Fruit fly (Drosophila melanogaster) whole organism, embryonic: ENCODE measurements around the gene CG45676.

Experiments
- ATbp ChIP-seq: fragments of 200-800 bp; sonication (Bioruptor generic); optimal IDR thresholded peaks from 2 replicates; lab custom pipeline; 2017; ENCODE audit warnings: missing biosample characterization, mild to moderate bottlenecking, missing genetic modification characterization, missing genetic modification reagents
- Aef1 ChIP-seq: fragments of 200-800 bp; sonication (Bioruptor generic); IDR thresholded peaks from 3 replicates; pipeline ENCODE4 v1.3.6; 2022; ENCODE audit warnings: missing biosample characterization, missing genetic modification characterization
- Antp ChIP-seq: fragments of 200-800 bp; sonication (Bioruptor generic); optimal IDR thresholded peaks from 3 replicates; lab custom pipeline; 2016; ENCODE audit warnings: missing biosample characterization, missing genetic modification characterization
- CG10654 ChIP-seq: fragments of 200-800 bp; sonication (Bioruptor generic); optimal IDR thresholded peaks from 2 replicates; lab custom pipeline; 2016; ENCODE audit warnings: missing biosample characterization, missing genetic modification characterization
- CG11093 ChIP-seq: fragments of 200-800 bp; sonication (Bioruptor generic); IDR thresholded peaks from 3 replicates; pipeline ENCODE4 v1.3.6; 2022; ENCODE audit warnings: missing biosample characterization, missing genetic modification characterization
- CG12299 ChIP-seq: fragments of 200-800 bp; sonication (Bioruptor generic); optimal IDR thresholded peaks from 2 replicates; lab custom pipeline; 2018; ENCODE audit warnings: missing biosample characterization, mild to moderate bottlenecking, missing genetic modification characterization
- CG12659 ChIP-seq: fragments of 200-800 bp; sonication (Bioruptor generic); optimal IDR thresholded peaks from 3 replicates; lab custom pipeline; 2017; ENCODE audit warnings: mild to moderate bottlenecking, missing biosample characterization, missing genetic modification reagents, missing genetic modification characterization
- CG13123 ChIP-seq: fragments of 200-800 bp; sonication (Bioruptor generic); optimal IDR thresholded peaks from 2 replicates; lab custom pipeline; 2016; ENCODE audit warnings: missing biosample characterization, missing genetic modification characterization
- CG13287 ChIP-seq: fragments of 200-800 bp; sonication (Bioruptor generic); IDR thresholded peaks from 2 replicates; pipeline ENCODE4 v1.3.6; 2022; ENCODE audit warnings: missing biosample characterization, missing genetic modification characterization; ENCODE audit not compliant: partially characterized antibody
- CG15011 ChIP-seq: fragments of 200-800 bp; sonication (Bioruptor generic); optimal IDR thresholded peaks from 3 replicates; lab custom pipeline; 2018; ENCODE audit warnings: missing biosample characterization, mild to moderate bottlenecking, missing genetic modification characterization
- CG16815 ChIP-seq: fragments of 200-800 bp; sonication (Bioruptor generic); optimal IDR thresholded peaks from 3 replicates; lab custom pipeline; 2017; ENCODE audit warnings: missing biosample characterization, mild to moderate bottlenecking, missing genetic modification characterization
- CG1792 ChIP-seq: fragments of 200-800 bp; sonication (Bioruptor generic); optimal IDR thresholded peaks from 2 replicates; lab custom pipeline; 2016; ENCODE audit warnings: missing biosample characterization, missing genetic modification characterization
- CG18011 ChIP-seq: fragments of 200-800 bp; sonication (Bioruptor generic); optimal IDR thresholded peaks from 2 replicates; lab custom pipeline; 2017; ENCODE audit warnings: missing biosample characterization, missing genetic modification characterization, mild to moderate bottlenecking, moderate library complexity, missing genotype
- CG18262 ChIP-seq: fragments of 200-800 bp; optimal IDR thresholded peaks from 3 replicates; lab custom pipeline; 2019; ENCODE audit warnings: missing biosample characterization, mild to moderate bottlenecking, missing genetic modification characterization, moderate library complexity
- CG18599 ChIP-seq: fragments of 200-800 bp; sonication (Bioruptor generic); optimal IDR thresholded peaks from 3 replicates; lab custom pipeline; 2017; ENCODE audit warnings: missing biosample characterization, missing genetic modification characterization, mild to moderate bottlenecking, moderate library complexity, missing genetic modification reagents
- CG2199 ChIP-seq: fragments of 200-800 bp; sonication (Bioruptor generic); IDR thresholded peaks from 3 replicates; pipeline ENCODE4 v1.3.6; 2022; ENCODE audit warnings: missing biosample characterization, missing genetic modification characterization
- CG2889 ChIP-seq: fragments of 200-800 bp; sonication (Bioruptor generic); IDR thresholded peaks from 3 replicates; pipeline ENCODE4 v1.3.6; 2022; ENCODE audit warnings: missing biosample characterization, missing genetic modification characterization
- CG31365 ChIP-seq: fragments of 200-800 bp; sonication (Bioruptor generic); optimal IDR thresholded peaks from 2 replicates; lab custom pipeline; 2018; ENCODE audit warnings: missing biosample characterization, mild to moderate bottlenecking, missing genetic modification characterization
- CG42726 ChIP-seq: fragments of 200-800 bp; sonication (Bioruptor generic); IDR thresholded peaks from 2 replicates; pipeline ENCODE4 v1.3.6; 2022; ENCODE audit warnings: missing biosample characterization, missing genetic modification characterization; ENCODE audit not compliant: partially characterized antibody
- CG6654 ChIP-seq: fragments of 200-800 bp; sonication (Bioruptor generic); optimal IDR thresholded peaks from 2 replicates; lab custom pipeline; 2017; ENCODE audit warnings: missing biosample characterization, mild to moderate bottlenecking, missing genetic modification characterization
- CG8290 ChIP-seq, 3 experiments: fragments of 200-800 bp; sonication (Bioruptor generic); optimal IDR thresholded peaks; 2 replicates each; lab custom pipeline; 2016 to 2019; ENCODE audit warnings: missing biosample characterization in 3 of 3, missing genetic modification characterization in 3 of 3, mild to moderate bottlenecking in 2 of 3, moderate library complexity in 1 of 3
- CTCF ChIP-seq: fragments of 200-800 bp; sonication (Bioruptor generic); optimal IDR thresholded peaks from 2 replicates; lab custom pipeline; 2017; ENCODE audit warnings: missing biosample characterization, mild to moderate bottlenecking, missing genetic modification characterization, moderate library complexity
- Dfd ChIP-seq, 2 experiments: fragments of >200 bp; optimal IDR thresholded peaks; 2 replicates each; lab custom pipeline; 2017; ENCODE audit warnings: missing biosample characterization in 2 of 2, missing genetic modification characterization in 2 of 2
- Doc2 ChIP-seq: fragments of 200-800 bp; sonication (Bioruptor generic); IDR thresholded peaks from 2 replicates; pipeline ENCODE4 v1.3.6; 2022; ENCODE audit warnings: missing biosample characterization, missing genetic modification characterization
- Ets97D ChIP-seq: fragments of 200-800 bp; sonication (Bioruptor generic); optimal IDR thresholded peaks from 3 replicates; lab custom pipeline; 2016; ENCODE audit warnings: missing biosample characterization, missing genetic modification characterization
- Hmx ChIP-seq: fragments of 200-800 bp; sonication (Bioruptor generic); optimal IDR thresholded peaks from 2 replicates; lab custom pipeline; 2016; ENCODE audit warnings: missing biosample characterization, missing genetic modification characterization
- NC2β ChIP-seq: fragments of 200-800 bp; sonication (Bioruptor generic); optimal IDR thresholded peaks from 2 replicates; lab custom pipeline; 2016; ENCODE audit warnings: missing biosample characterization, missing genetic modification characterization
- NK7.1 ChIP-seq: fragments of 200-800 bp; sonication (Bioruptor generic); optimal IDR thresholded peaks from 3 replicates; lab custom pipeline; 2016; ENCODE audit warnings: missing biosample characterization, missing genetic modification characterization
- Oli ChIP-seq: fragments of 200-800 bp; sonication (Bioruptor generic); optimal IDR thresholded peaks from 2 replicates; lab custom pipeline; 2018; ENCODE audit warnings: missing biosample characterization, mild to moderate bottlenecking, missing genetic modification characterization, moderate library complexity
- abd-A ChIP-seq: fragments of 200-800 bp; sonication (Bioruptor generic); optimal IDR thresholded peaks from 3 replicates; lab custom pipeline; 2019; ENCODE audit warnings: missing biosample characterization, mild to moderate bottlenecking, missing genetic modification characterization, moderate library complexity
- ara ChIP-seq: fragments of 200-800 bp; sonication (Bioruptor generic); IDR thresholded peaks from 2 replicates; pipeline ENCODE4 v1.3.6; 2022; ENCODE audit warnings: missing biosample characterization, missing genetic modification characterization
- bab2 ChIP-seq: fragments of 200-800 bp; sonication (Bioruptor generic); optimal IDR thresholded peaks from 2 replicates; lab custom pipeline; 2016; ENCODE audit warnings: missing biosample characterization, missing genetic modification characterization
- bowl ChIP-seq: fragments of 200-800 bp; sonication (Bioruptor generic); IDR thresholded peaks from 2 replicates; pipeline ENCODE4 v1.3.6; 2022; ENCODE audit warnings: missing biosample characterization, missing genetic modification characterization
- cad ChIP-seq: fragments of >200 bp; optimal IDR thresholded peaks from 2 replicates; lab custom pipeline; 2017; ENCODE audit warnings: missing biosample characterization, missing genetic modification characterization
- cas ChIP-seq: fragments of 200-800 bp; sonication (Bioruptor generic); IDR thresholded peaks from 2 replicates; pipeline ENCODE4 v1.3.6; 2022; ENCODE audit warnings: missing biosample characterization, missing genetic modification characterization
- caup ChIP-seq: fragments of 200-800 bp; sonication (Bioruptor generic); optimal IDR thresholded peaks from 3 replicates; lab custom pipeline; 2017; ENCODE audit warnings: missing biosample characterization, mild to moderate bottlenecking, missing genetic modification characterization, moderate library complexity; ENCODE audit not compliant: severe bottlenecking
- ci ChIP-seq: fragments of 200-800 bp; sonication (Bioruptor generic); IDR thresholded peaks from 3 replicates; pipeline ENCODE4 v1.3.6; 2022; ENCODE audit warnings: missing biosample characterization, missing genetic modification characterization
- en ChIP-seq: fragments of 200-800 bp; sonication (Bioruptor generic); optimal IDR thresholded peaks from 2 replicates; lab custom pipeline; 2016; ENCODE audit warnings: missing biosample characterization, missing genetic modification characterization
- fd3F ChIP-seq: fragments of 200-800 bp; sonication (Bioruptor generic); optimal IDR thresholded peaks from 2 replicates; lab custom pipeline; 2018; ENCODE audit warnings: missing biosample characterization, mild to moderate bottlenecking, missing genetic modification characterization, moderate library complexity
- gfzf ChIP-seq: fragments of 200-800 bp; sonication (Bioruptor generic); optimal IDR thresholded peaks from 2 replicates; lab custom pipeline; 2016; ENCODE audit warnings: missing biosample characterization, mild to moderate bottlenecking, missing genetic modification characterization, moderate library complexity
- hb ChIP-seq: fragments of 200-800 bp; sonication (Bioruptor generic); IDR thresholded peaks from 3 replicates; pipeline ENCODE4 v1.3.6; 2022; ENCODE audit warnings: missing biosample characterization, missing genetic modification characterization; ENCODE audit not compliant: partially characterized antibody
- hkb ChIP-seq, 2 experiments: fragments of 200-800 bp in 1 of 2; fragments of >200 bp in 1 of 2; sonication (Bioruptor generic) in 1 of 2; IDR thresholded peaks in 1 of 2; optimal IDR thresholded peaks in 1 of 2; 2 replicates each; pipeline versions ENCODE4 v1.3.6 to Lab custom; 2017 to 2022; ENCODE audit warnings: missing biosample characterization in 1 of 2, missing genetic modification characterization in 1 of 2
- knrl ChIP-seq: fragments of 200-800 bp; sonication (Bioruptor generic); IDR thresholded peaks from 3 replicates; pipeline ENCODE4 v1.3.6; 2022; ENCODE audit warnings: missing biosample characterization, missing genetic modification characterization; ENCODE audit not compliant: partially characterized antibody
- lab ChIP-seq: fragments of 200-800 bp; sonication (Bioruptor generic); optimal IDR thresholded peaks from 3 replicates; lab custom pipeline; 2017; ENCODE audit warnings: missing biosample characterization, missing genetic modification characterization, mild to moderate bottlenecking, moderate library complexity, missing genetic modification reagents
- psq ChIP-seq: fragments of 200-800 bp; sonication (Bioruptor generic); optimal IDR thresholded peaks from 2 replicates; lab custom pipeline; 2017; ENCODE audit warnings: missing biosample characterization, missing genetic modification characterization
- sd ChIP-seq: fragments of 200-800 bp; sonication (Bioruptor generic); optimal IDR thresholded peaks from 3 replicates; lab custom pipeline; 2018; ENCODE audit warnings: missing biosample characterization, mild to moderate bottlenecking, missing genetic modification characterization, moderate library complexity
- slou ChIP-seq: fragments of 200-800 bp; sonication (Bioruptor generic); optimal IDR thresholded peaks from 3 replicates; lab custom pipeline; 2016; ENCODE audit warnings: missing biosample characterization, missing genetic modification characterization
- stwl ChIP-seq: fragments of 200-800 bp; sonication (Bioruptor generic); optimal IDR thresholded peaks from 3 replicates; lab custom pipeline; 2018; ENCODE audit warnings: missing biosample characterization, mild to moderate bottlenecking, missing genetic modification characterization, moderate library complexity
- tin ChIP-seq: fragments of 200-800 bp; sonication (Bioruptor generic); optimal IDR thresholded peaks from 3 replicates; lab custom pipeline; 2016; ENCODE audit warnings: missing biosample characterization, missing genetic modification characterization
- yki ChIP-seq: fragments of >200 bp; optimal IDR thresholded peaks from 3 replicates; lab custom pipeline; 2018
- zfh2 ChIP-seq: fragments of 200-800 bp; sonication (Bioruptor generic); optimal IDR thresholded peaks from 2 replicates; lab custom pipeline; 2016; ENCODE audit warnings: missing biosample characterization, missing genetic modification characterization

CG45676 gene

dm6 chr3R:11402894-11403293, 15.8 kb upstream of the CG45676 start:
- peak; percentile 83 for TF ChIP-seq Ets97D (GFP tag; lab: Kevin White, UChicago)
- TF ChIP-seq NK7.1 (GFP tag; lab: Kevin White, UChicago): no peak
- TF ChIP-seq CG18011 (GFP tag; lab: Kevin White, UChicago): no peak
- no peak for TF ChIP-seq CG2889 (GFP tag; lab: Robert Waterston, UW)
- TF ChIP-seq psq (GFP tag; lab: Kevin White, UChicago): no peak
- TF ChIP-seq NC2β (GFP tag; lab: Kevin White, UChicago): no peak
- 0 out of 3 replicates have a peak, but pooled peaks have one; percentile 8 for TF ChIP-seq knrl (GFP tag; lab: Robert Waterston, UW)
- TF ChIP-seq abd-A (tag; lab: Kevin White, UChicago): no peak
- TF ChIP-seq bowl (GFP tag; lab: Robert Waterston, UW): no peak
- no peak for TF ChIP-seq cas (GFP tag; lab: Robert Waterston, UW)
- TF ChIP-seq ATbp (GFP tag; lab: Kevin White, UChicago): no peak
- no peak for TF ChIP-seq CTCF (GFP tag; lab: Kevin White, UChicago)
- TF ChIP-seq en (GFP tag; lab: Kevin White, UChicago): no peak
- TF ChIP-seq CG1792: no peak
- 0 out of 3 replicates have a peak, but pooled peaks have one; percentile 8 for TF ChIP-seq CG2199
- no peak for TF ChIP-seq Doc2 (GFP tag; lab: Robert Waterston, UW)
- TF ChIP-seq CG11093 (GFP tag; lab: Robert Waterston, UW): no peak
- no peak for TF ChIP-seq ci (GFP tag; lab: Robert Waterston, UW)
- no peak for TF ChIP-seq ara
- no peak for TF ChIP-seq CG18599 (GFP tag; lab: Kevin White, UChicago)
- TF ChIP-seq Dfd (GFP tag; optimal IDR thresholded peaks at IDR 0.05; lab: Kevin White, UChicago): peak in 1 of 2 experiments; percentile 88
- TF ChIP-seq CG8290 (GFP tag; optimal IDR thresholded peaks at IDR 0.05; lab: Kevin White, UChicago): peak; percentile 97
- peak in 1 of 2 experiments; percentile 63 for TF ChIP-seq CG8290 (tag; optimal IDR thresholded peaks at IDR 0.05; lab: Kevin White, UChicago)
- peak; percentile 94 for TF ChIP-seq CG31365
- TF ChIP-seq CG16815: no peak
- peak; percentile 92 for TF ChIP-seq stwl (tag; lab: Kevin White, UChicago)
- TF ChIP-seq slou: no peak

DNA sequence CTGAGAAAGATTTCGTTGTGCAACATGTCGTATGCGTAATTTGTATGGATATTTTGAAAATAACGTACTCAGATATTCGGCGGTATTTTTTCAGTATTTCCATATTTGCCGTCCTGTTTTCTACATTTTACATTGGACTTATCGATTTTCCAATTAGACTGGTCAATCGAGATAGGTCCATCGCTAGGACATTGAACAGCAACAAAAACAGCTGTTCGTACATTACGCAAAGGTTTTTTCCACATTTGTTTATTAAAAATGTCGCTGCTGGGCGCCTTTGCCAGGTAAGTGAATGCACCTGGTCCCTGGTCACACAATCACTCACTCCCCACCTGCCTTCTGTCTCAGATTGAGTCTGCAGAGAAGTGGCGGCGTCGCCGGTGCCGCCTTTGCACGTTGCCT, 11.0 kb upstream of the CG45676 start, which contains the start of gene mRpL40:
mRpL40 (plus strand) TSS at position 186 of the 402 bp plus-strand sequence.
- TF ChIP-seq CG13123: no peak
- no peak for TF ChIP-seq Oli
- TF ChIP-seq hb (GFP tag; lab: Robert Waterston, UW): no peak
- TF ChIP-seq CG12299 (tag; lab: Kevin White, UChicago): no peak
- no peak for TF ChIP-seq CG18262 (tag; lab: Kevin White, UChicago)
- TF ChIP-seq Antp: no peak
- TF ChIP-seq cad (GFP tag; lab: Kevin White, UChicago): no peak
- TF ChIP-seq hkb (optimal IDR thresholded peaks at IDR 0.05; lab: Kevin White, UChicago): no peak
- TF ChIP-seq hkb (GFP tag; IDR thresholded peaks at IDR 0.05; lab: Robert Waterston, UW): no peak
- TF ChIP-seq CG11093 (GFP tag; lab: Robert Waterston, UW): no peak
- no peak for TF ChIP-seq caup (GFP tag; lab: Kevin White, UChicago)
- no peak for TF ChIP-seq zfh2 (GFP tag; lab: Kevin White, UChicago)
- no peak for TF ChIP-seq yki (lab: Kevin White, UChicago)
- TF ChIP-seq CG12659 (GFP tag; lab: Kevin White, UChicago): peak; percentile 21
- no peak for TF ChIP-seq fd3F
- TF ChIP-seq tin: no peak
- TF ChIP-seq lab: no peak
- TF ChIP-seq CG42726 (GFP tag; lab: Robert Waterston, UW): no peak
- no peak for TF ChIP-seq CG15011
- TF ChIP-seq CG2199: no peak
- TF ChIP-seq sd (tag; lab: Kevin White, UChicago): no peak
- peak; percentile 46 for TF ChIP-seq gfzf (GFP tag; lab: Kevin White, UChicago)
- no peak for TF ChIP-seq Aef1 (GFP tag; lab: Robert Waterston, UW)
- TF ChIP-seq bab2 (GFP tag; lab: Kevin White, UChicago): no peak
- TF ChIP-seq CG13287 (GFP tag; lab: Robert Waterston, UW): peak; percentile 73
- no peak for TF ChIP-seq CG10654 (GFP tag; lab: Kevin White, UChicago)
- no peak for TF ChIP-seq CG6654 (GFP tag; lab: Kevin White, UChicago)
- no peak for TF ChIP-seq Hmx (GFP tag; lab: Kevin White, UChicago)
